Worm (Caenorhabditis elegans): ENCODE results near the gene F46G11.6.

Gene F46G11.6

ce11 chrX:5780672-5781182 is 5.6 kb upstream of the F46G11.6 start, which contains the start of gene sft-4:
sft-4 (minus strand) TSS chrX:5780722.
- TF ChIP-seq sptf-1 (tag; optimal IDR thresholded peaks at IDR 0.05) (no peak), hlh-1 (tag; optimal IDR thresholded peaks at IDR 0.05) (peak; percentile 80), unc-62 (GFP tag; optimal IDR thresholded peaks at IDR 0.05) (peak; percentile 71), drap-1 (GFP tag; optimal IDR thresholded peaks at IDR 0.05) (no peak), elt-1 (tag; optimal IDR thresholded peaks at IDR 0.05; ENCODE audit: borderline replicate concordance, insufficient read depth) (peak; percentile 56), tbx-8 (GFP tag; optimal IDR thresholded peaks at IDR 0.05) (no peak), unc-120 (tag; optimal IDR thresholded peaks at IDR 0.05; ENCODE audit: poor library complexity, severe bottlenecking) (peak; percentile 47)

- TF ChIP-seq lin-13 (tag; optimal IDR thresholded peaks at IDR 0.05) (no peak), ham-2 (GFP tag; optimal IDR thresholded peaks at IDR 0.05) (peak; percentile 3), elt-3 (tag; optimal IDR thresholded peaks at IDR 0.05) (no peak), ces-1 (GFP tag; optimal IDR thresholded peaks at IDR 0.05) (no peak), blmp-1 (tag; optimal IDR thresholded peaks at IDR 0.05) (no peak), elt-1 (tag; optimal IDR thresholded peaks at IDR 0.05; ENCODE audit: borderline replicate concordance, insufficient read depth) (no peak), nhr-28 (tag; optimal IDR thresholded peaks at IDR 0.05) (no peak), pha-4 (tag; optimal IDR thresholded peaks at IDR 0.05) (peak; percentile 85)
Observed at ce11 chrX:5781294-5781693, 5.0 kb upstream of the F46G11.6 start.

ce11 chrX:5782153-5782552 is 4.1 kb upstream of the F46G11.6 start, which contains the start of gene gakh-1:
gakh-1 (plus strand) TSS chrX:5782499.
- TF ChIP-seq nhr-12 (tag; optimal IDR thresholded peaks at IDR 0.05) = no peak
- TF ChIP-seq mls-2 (tag; optimal IDR thresholded peaks at IDR 0.05) = no peak
- no peak for TF ChIP-seq flh-1 (GFP tag; optimal IDR thresholded peaks at IDR 0.05)
- TF ChIP-seq sem-2 (GFP tag; optimal IDR thresholded peaks at IDR 0.05) = no peak
- TF ChIP-seq sptf-1 (tag; optimal IDR thresholded peaks at IDR 0.05) = peak; percentile 39
- TF ChIP-seq ham-2 (GFP tag; optimal IDR thresholded peaks at IDR 0.05) = no peak
- no peak for TF ChIP-seq drap-1 (GFP tag; optimal IDR thresholded peaks at IDR 0.05)
- peak; percentile 17 for TF ChIP-seq hlh-1 (tag; optimal IDR thresholded peaks at IDR 0.05)
- peak; percentile 66 for TF ChIP-seq pha-4 (tag; optimal IDR thresholded peaks at IDR 0.05)
- peak; percentile 54 for TF ChIP-seq lin-13 (tag; optimal IDR thresholded peaks at IDR 0.05)
- no peak for TF ChIP-seq blmp-1 (tag; optimal IDR thresholded peaks at IDR 0.05)
- no peak for TF ChIP-seq lsy-2 (tag; optimal IDR thresholded peaks at IDR 0.05)
- peak; percentile 44 for TF ChIP-seq unc-120 (tag; optimal IDR thresholded peaks at IDR 0.05; ENCODE audit: poor library complexity, severe bottlenecking)

- TF ChIP-seq mab-5 (tag; optimal IDR thresholded peaks at IDR 0.05) (no peak), M03D4.4 (tag; optimal IDR thresholded peaks at IDR 0.05) (no peak), drap-1 (GFP tag; optimal IDR thresholded peaks at IDR 0.05) (no peak), ceh-83 (GFP tag; optimal IDR thresholded peaks at IDR 0.05) (no peak), mep-1 (tag; optimal IDR thresholded peaks at IDR 0.05) (no peak), bed-3 (GFP tag; optimal IDR thresholded peaks at IDR 0.05) (no peak), ceh-43 (GFP tag; optimal IDR thresholded peaks at IDR 0.05) (no peak), snpc-4 (tag; optimal IDR thresholded peaks at IDR 0.05) (no peak), elt-3 (tag; optimal IDR thresholded peaks at IDR 0.05) (no peak), sem-2 (GFP tag; optimal IDR thresholded peaks at IDR 0.05) (no peak), lin-13 (tag; optimal IDR thresholded peaks at IDR 0.05) (no peak), unc-62 (GFP tag; optimal IDR thresholded peaks at IDR 0.05) (no peak), lsy-2 (tag; optimal IDR thresholded peaks at IDR 0.05) (no peak), flh-1 (GFP tag; optimal IDR thresholded peaks at IDR 0.05) (no peak), elt-1 (tag; optimal IDR thresholded peaks at IDR 0.05; ENCODE audit: borderline replicate concordance, insufficient read depth) (no peak), sptf-1 (tag; optimal IDR thresholded peaks at IDR 0.05) (no peak), unc-39 (tag; optimal IDR thresholded peaks at IDR 0.05) (no peak)
Observed at ce11 chrX:5787861-5788260, 1.6 kb downstream of the F46G11.6 start, which contains the start of gene F46G11.2. F46G11.2 (plus strand) TSS chrX:5788161.

ce11 chrX:5790915-5791314 is 4.6 kb downstream of the F46G11.6 start, which contains the start of gene twnk-1:
twnk-1 (plus strand) TSS chrX:5791215.
- TF ChIP-seq mab-5 (tag; optimal IDR thresholded peaks at IDR 0.05) (no peak), nhr-28 (tag; optimal IDR thresholded peaks at IDR 0.05) (no peak), tbx-8 (GFP tag; optimal IDR thresholded peaks at IDR 0.05) (no peak), unc-120 (tag; optimal IDR thresholded peaks at IDR 0.05; ENCODE audit: poor library complexity, severe bottlenecking) (no peak), drap-1 (GFP tag; optimal IDR thresholded peaks at IDR 0.05) (no peak), blmp-1 (tag; optimal IDR thresholded peaks at IDR 0.05) (no peak)

- TF ChIP-seq snpc-4 (tag; optimal IDR thresholded peaks at IDR 0.05) (no peak), lsy-2 (tag; optimal IDR thresholded peaks at IDR 0.05) (no peak), nhr-2 (tag; optimal IDR thresholded peaks at IDR 0.05) (no peak), M03D4.4 (tag; optimal IDR thresholded peaks at IDR 0.05) (no peak), drap-1 (GFP tag; optimal IDR thresholded peaks at IDR 0.05) (no peak), ceh-43 (GFP tag; optimal IDR thresholded peaks at IDR 0.05) (no peak), nhr-12 (tag; optimal IDR thresholded peaks at IDR 0.05) (no peak), pha-4 (tag; optimal IDR thresholded peaks at IDR 0.05) (no peak), nhr-237 (tag; optimal IDR thresholded peaks at IDR 0.05) (no peak), cnd-1 (tag; optimal IDR thresholded peaks at IDR 0.05) (no peak), zip-8 (tag; optimal IDR thresholded peaks at IDR 0.05) (no peak), nhr-28 (tag; optimal IDR thresholded peaks at IDR 0.05) (no peak), unc-120 (tag; optimal IDR thresholded peaks at IDR 0.05; ENCODE audit: poor library complexity, severe bottlenecking) (no peak)
Observed at ce11 chrX:5794432-5794831, 8.1 kb downstream of the F46G11.6 start.
